Fruit fly (Drosophila melanogaster) whole organism, embryonic: ENCODE results near the gene Gpdh1.
A peak's percentile ranks its signal among the peaks of the same experiment; 100 is the strongest.

Experiments
- Bdp1 ChIP-seq: fragments of 200-800 bp; sonication (Bioruptor generic); optimal IDR thresholded peaks from 3 replicates; lab custom pipeline; 2016; ENCODE audit warnings: missing biosample characterization, missing genetic modification characterization
- Bgb ChIP-seq: fragments of 200-800 bp; sonication (Bioruptor generic); IDR thresholded peaks from 2 replicates; pipeline ENCODE4 v1.3.6; 2022; ENCODE audit warnings: missing biosample characterization, missing genetic modification characterization; ENCODE audit not compliant: partially characterized antibody
- CG10147 ChIP-seq: fragments of 200-800 bp; sonication (Bioruptor generic); optimal IDR thresholded peaks from 2 replicates; lab custom pipeline; 2019; ENCODE audit warnings: missing biosample characterization, mild to moderate bottlenecking, missing genetic modification characterization, moderate library complexity
- CG10209 ChIP-seq: fragments of 200-800 bp; sonication (Bioruptor generic); optimal IDR thresholded peaks from 3 replicates; lab custom pipeline; 2017; ENCODE audit warnings: missing biosample characterization, mild to moderate bottlenecking, missing genetic modification characterization, missing genetic modification reagents
- CG10321 ChIP-seq: fragments of 200-800 bp; sonication (Bioruptor generic); IDR thresholded peaks from 2 replicates; pipeline ENCODE4 v1.3.6; 2022; ENCODE audit warnings: missing biosample characterization, missing genetic modification characterization
- CG10959 ChIP-seq: fragments of 200-800 bp; sonication (Bioruptor generic); IDR thresholded peaks from 2 replicates; pipeline ENCODE4 v1.3.6; 2022; ENCODE audit warnings: missing biosample characterization, missing genetic modification characterization
- CG11085 ChIP-seq: fragments of 200-800 bp; sonication (Bioruptor generic); IDR thresholded peaks from 2 replicates; pipeline ENCODE4 v1.3.6; 2022; ENCODE audit warnings: missing biosample characterization, missing genetic modification characterization
- CG12236 ChIP-seq: fragments of 200-800 bp; sonication (Bioruptor generic); optimal IDR thresholded peaks from 2 replicates; lab custom pipeline; 2016; ENCODE audit warnings: missing biosample characterization, missing genetic modification characterization
- CG1233 ChIP-seq: fragments of 200-800 bp; sonication (Bioruptor generic); optimal IDR thresholded peaks from 4 replicates; lab custom pipeline; 2018; ENCODE audit warnings: missing biosample characterization, mild to moderate bottlenecking, missing genetic modification characterization
- CG14860 ChIP-seq: fragments of 200-800 bp; sonication (Bioruptor generic); IDR thresholded peaks from 3 replicates; pipeline ENCODE4 v1.3.6; 2022; ENCODE audit warnings: missing biosample characterization, missing genetic modification characterization; ENCODE audit not compliant: partially characterized antibody
- CG15073 ChIP-seq: fragments of 200-800 bp; sonication (Bioruptor generic); optimal IDR thresholded peaks from 2 replicates; lab custom pipeline; 2016; ENCODE audit warnings: missing biosample characterization, missing genetic modification characterization
- CG15269 ChIP-seq: fragments of 200-800 bp; sonication (Bioruptor generic); optimal IDR thresholded peaks from 2 replicates; lab custom pipeline; 2018; ENCODE audit warnings: missing biosample characterization, mild to moderate bottlenecking, missing genetic modification characterization, moderate library complexity
- CG17568 ChIP-seq: fragments of 200-800 bp; sonication (Bioruptor generic); optimal IDR thresholded peaks from 2 replicates; lab custom pipeline; 2018; ENCODE audit warnings: missing biosample characterization, mild to moderate bottlenecking, missing genetic modification characterization, moderate library complexity
- CG2116 ChIP-seq: fragments of 200-800 bp; sonication (Bioruptor generic); optimal IDR thresholded peaks from 3 replicates; lab custom pipeline; 2018; ENCODE audit warnings: missing biosample characterization, mild to moderate bottlenecking, missing genetic modification characterization
- CG2129 ChIP-seq: fragments of 200-800 bp; sonication (Bioruptor generic); IDR thresholded peaks from 2 replicates; pipeline ENCODE4 v1.3.6; 2022; ENCODE audit warnings: missing biosample characterization, missing genetic modification characterization; ENCODE audit not compliant: partially characterized antibody
- CG2875 ChIP-seq: fragments of 200-800 bp; sonication (Bioruptor generic); optimal IDR thresholded peaks from 2 replicates; lab custom pipeline; 2017; ENCODE audit warnings: missing biosample characterization, mild to moderate bottlenecking, missing genetic modification characterization, missing genetic modification reagents
- CG3281 ChIP-seq: fragments of 200-800 bp; sonication (Bioruptor generic); optimal IDR thresholded peaks from 3 replicates; lab custom pipeline; 2017; ENCODE audit warnings: missing biosample characterization, mild to moderate bottlenecking, missing genetic modification characterization
- CG33557 ChIP-seq: fragments of 200-800 bp; sonication (Bioruptor generic); optimal IDR thresholded peaks from 2 replicates; lab custom pipeline; 2019; ENCODE audit warnings: missing biosample characterization, mild to moderate bottlenecking, missing genetic modification characterization, moderate library complexity
- CG34224 ChIP-seq: fragments of 200-800 bp; sonication (Bioruptor generic); IDR thresholded peaks from 3 replicates; pipeline ENCODE4 v1.3.6; 2022; ENCODE audit warnings: missing biosample characterization, missing genetic modification characterization; ENCODE audit not compliant: partially characterized antibody
- CG43689 ChIP-seq: fragments of 200-800 bp; sonication (Bioruptor generic); IDR thresholded peaks from 2 replicates; pipeline ENCODE4 v1.3.6; 2022; ENCODE audit warnings: missing biosample characterization, missing genetic modification characterization
- CG6683 ChIP-seq: fragments of 200-800 bp; sonication (Bioruptor generic); optimal IDR thresholded peaks from 2 replicates; lab custom pipeline; 2017; ENCODE audit warnings: missing biosample characterization, mild to moderate bottlenecking, missing genetic modification characterization, missing genetic modification reagents
- CG9609 ChIP-seq: fragments of 200-800 bp; sonication (Bioruptor generic); optimal IDR thresholded peaks from 3 replicates; lab custom pipeline; 2016; ENCODE audit warnings: missing biosample characterization, missing genetic modification characterization
- CG9876 ChIP-seq: fragments of 200-800 bp; sonication (Bioruptor generic); optimal IDR thresholded peaks from 2 replicates; lab custom pipeline; 2016; ENCODE audit warnings: missing biosample characterization, missing genetic modification characterization
- Deaf1 ChIP-seq: fragments of 200-800 bp; optimal IDR thresholded peaks from 3 replicates; lab custom pipeline; 2019; ENCODE audit warnings: missing biosample characterization, mild to moderate bottlenecking, missing genetic modification characterization, moderate library complexity
- Elba2 ChIP-seq: fragments of 200-800 bp; sonication (Bioruptor generic); optimal IDR thresholded peaks from 3 replicates; lab custom pipeline; 2016; ENCODE audit warnings: missing biosample characterization, missing genetic modification characterization
- GATAe ChIP-seq: fragments of 200-800 bp; sonication (Bioruptor generic); conservative IDR thresholded peaks from 2 replicates; pipeline ENCODE4 v1.3.6; 2022; ENCODE audit warnings: missing biosample characterization, missing genetic modification characterization
- Hand ChIP-seq: fragments of 200-800 bp; sonication (Bioruptor generic); optimal IDR thresholded peaks from 2 replicates; lab custom pipeline; 2017; ENCODE audit warnings: mild to moderate bottlenecking, missing biosample characterization, missing genetic modification reagents, missing genetic modification characterization
- Hey ChIP-seq: fragments of 200-800 bp; sonication (Bioruptor generic); optimal IDR thresholded peaks from 3 replicates; lab custom pipeline; 2018; ENCODE audit warnings: missing biosample characterization, mild to moderate bottlenecking, missing genetic modification characterization
- Oli ChIP-seq: fragments of 200-800 bp; sonication (Bioruptor generic); optimal IDR thresholded peaks from 2 replicates; lab custom pipeline; 2018; ENCODE audit warnings: missing biosample characterization, mild to moderate bottlenecking, missing genetic modification characterization, moderate library complexity
- Sox102F ChIP-seq: fragments of 200-800 bp; sonication (Bioruptor generic); optimal IDR thresholded peaks from 2 replicates; lab custom pipeline; 2018; ENCODE audit warnings: missing biosample characterization, mild to moderate bottlenecking, missing genetic modification characterization, moderate library complexity
- Spps ChIP-seq: fragments of 200-800 bp; sonication (Bioruptor generic); optimal IDR thresholded peaks from 2 replicates; lab custom pipeline; 2018; ENCODE audit warnings: missing biosample characterization, mild to moderate bottlenecking, missing genetic modification characterization
- Sry-β ChIP-seq: fragments of 200-800 bp; sonication (Bioruptor generic); optimal IDR thresholded peaks from 2 replicates; lab custom pipeline; 2018; ENCODE audit warnings: missing biosample characterization, mild to moderate bottlenecking, missing genetic modification characterization, moderate library complexity
- ara ChIP-seq: fragments of 200-800 bp; sonication (Bioruptor generic); IDR thresholded peaks from 2 replicates; pipeline ENCODE4 v1.3.6; 2022; ENCODE audit warnings: missing biosample characterization, missing genetic modification characterization
- cad ChIP-seq: fragments of >200 bp; optimal IDR thresholded peaks from 2 replicates; lab custom pipeline; 2017; ENCODE audit warnings: missing biosample characterization, missing genetic modification characterization
- da ChIP-seq: fragments of 200-800 bp; sonication (Bioruptor generic); optimal IDR thresholded peaks from 2 replicates; lab custom pipeline; 2016; ENCODE audit warnings: missing biosample characterization, missing genetic modification characterization
- fd102C ChIP-seq: fragments of 200-800 bp; sonication (Bioruptor generic); optimal IDR thresholded peaks from 2 replicates; lab custom pipeline; 2018; ENCODE audit warnings: missing biosample characterization, mild to moderate bottlenecking, missing genetic modification characterization, moderate library complexity
- grau ChIP-seq: fragments of 200-800 bp; optimal IDR thresholded peaks from 3 replicates; lab custom pipeline; 2019; ENCODE audit warnings: missing biosample characterization, mild to moderate bottlenecking, missing genetic modification characterization, moderate library complexity
- hkb ChIP-seq, 2 experiments: fragments of 200-800 bp in 1 of 2; fragments of >200 bp in 1 of 2; sonication (Bioruptor generic) in 1 of 2; IDR thresholded peaks in 1 of 2; optimal IDR thresholded peaks in 1 of 2; 2 replicates each; pipeline versions ENCODE4 v1.3.6 to Lab custom; 2017 to 2022; ENCODE audit warnings: missing biosample characterization in 1 of 2, missing genetic modification characterization in 1 of 2
- hth ChIP-seq: fragments of >200 bp; optimal IDR thresholded peaks from 2 replicates; lab custom pipeline; 2017; ENCODE audit warnings: inconsistent platforms
- inv ChIP-seq: fragments of 200-800 bp; sonication (Bioruptor generic); IDR thresholded peaks from 2 replicates; pipeline ENCODE4 v1.3.6; 2022; ENCODE audit warnings: missing biosample characterization, missing genetic modification characterization; ENCODE audit not compliant: partially characterized antibody
- jumu ChIP-seq: fragments of 200-800 bp; sonication (Bioruptor generic); optimal IDR thresholded peaks from 3 replicates; lab custom pipeline; 2016; ENCODE audit warnings: missing biosample characterization, missing genetic modification characterization
- ken ChIP-seq: fragments of 200-800 bp; sonication (Bioruptor generic); IDR thresholded peaks from 3 replicates; pipeline ENCODE4 v1.3.6; 2022; ENCODE audit warnings: missing biosample characterization, missing genetic modification characterization
- kni ChIP-seq: fragments of 200-800 bp; sonication (Bioruptor generic); optimal IDR thresholded peaks from 3 replicates; lab custom pipeline; 2017; ENCODE audit warnings: mild to moderate bottlenecking, missing biosample characterization, missing genetic modification reagents, missing genetic modification characterization
- peb ChIP-seq: fragments of 200-800 bp; sonication (Bioruptor generic); IDR thresholded peaks from 2 replicates; pipeline ENCODE4 v1.3.6; 2022; ENCODE audit warnings: missing biosample characterization, missing genetic modification characterization
- pfk ChIP-seq: fragments of 200-800 bp; sonication (Bioruptor generic); optimal IDR thresholded peaks from 2 replicates; lab custom pipeline; 2018; ENCODE audit warnings: missing biosample characterization, mild to moderate bottlenecking, missing genetic modification characterization, moderate library complexity
- zf30C ChIP-seq: fragments of 200-800 bp; sonication (Bioruptor generic); optimal IDR thresholded peaks from 3 replicates; lab custom pipeline; 2018; ENCODE audit warnings: missing biosample characterization, mild to moderate bottlenecking, missing genetic modification characterization

Gpdh1 gene

DNA sequence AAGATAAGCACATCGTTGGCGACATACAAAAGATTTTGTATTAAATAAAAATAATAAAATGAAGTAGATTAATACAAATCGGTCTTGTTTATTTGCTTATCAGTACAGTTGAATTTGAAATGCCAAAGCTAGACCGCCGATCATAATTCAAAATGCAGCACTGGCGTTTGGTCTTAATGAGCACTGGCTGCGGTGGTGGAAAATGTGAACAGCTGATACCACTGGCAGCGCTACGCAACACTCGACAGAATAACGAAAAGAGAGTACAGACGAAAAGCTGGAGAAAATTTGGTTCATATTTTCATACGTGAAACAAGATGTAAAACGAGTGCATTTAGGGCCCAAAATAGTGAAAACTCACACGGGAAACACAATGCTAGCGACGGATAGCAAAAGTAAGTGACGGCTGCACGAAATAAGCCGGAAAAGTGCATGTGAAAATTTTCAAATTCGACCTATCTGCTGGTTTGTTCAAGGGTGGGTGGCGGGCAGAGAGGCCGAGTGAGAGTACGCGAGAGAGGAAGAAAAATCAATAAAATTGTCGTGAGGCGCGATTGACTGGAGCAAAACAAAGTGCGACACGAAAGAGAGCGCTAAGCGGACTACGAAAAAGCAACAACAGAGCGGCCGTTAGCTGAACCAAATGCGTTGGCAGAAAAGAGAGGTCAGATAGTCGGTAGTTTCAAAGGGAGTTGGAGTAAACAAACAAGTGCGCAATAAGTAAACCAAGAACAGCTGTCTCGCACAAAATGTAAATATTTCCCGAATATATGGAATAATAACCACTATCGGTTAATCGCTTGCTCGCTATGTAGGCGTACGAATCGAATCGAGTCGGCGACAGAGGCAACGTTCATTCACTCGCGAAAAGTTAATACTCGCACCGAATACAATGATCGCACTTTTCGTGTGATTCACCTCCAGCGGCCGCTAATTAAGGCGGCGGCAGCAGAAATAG, 36.3 kb upstream of the Gpdh1 start, which contains the start of gene bchs (continued):
- TF ChIP-seq CG10959 (peak; percentile 44), CG34224 (GFP tag; lab: Robert Waterston, UW) (peak; percentile 63), jumu (peak; percentile 51), CG10321 (GFP tag; lab: Robert Waterston, UW) (peak; percentile 66), Hand (GFP tag; lab: Kevin White, UChicago) (peak; percentile 89), GATAe (GFP tag; lab: Robert Waterston, UW) (no peak), Deaf1 (tag; lab: Kevin White, UChicago) (peak; percentile 65), kni (GFP tag; lab: Kevin White, UChicago) (peak; percentile 99), ara (GFP tag; lab: Robert Waterston, UW) (peak; percentile 79; the same call in 1 of the 2 replicates), cad (GFP tag; lab: Kevin White, UChicago) (no peak), zf30C (peak; percentile 41), CG15269 (tag; lab: Kevin White, UChicago) (no peak), CG14860 (GFP tag; lab: Robert Waterston, UW) (no peak), CG12236 (GFP tag; lab: Kevin White, UChicago) (peak; percentile 93), Bgb (GFP tag; lab: Robert Waterston, UW) (no peak; the same call in none of the 2 replicates), inv (no peak), Oli (tag; lab: Kevin White, UChicago) (peak; percentile 56), CG10147 (peak; percentile 77), Sry-β (peak; percentile 40), Elba2 (peak; percentile 92), CG9876 (GFP tag; lab: Kevin White, UChicago) (peak; percentile 65), hkb (optimal IDR thresholded peaks at IDR 0.05; lab: Kevin White, UChicago) (no peak), hkb (GFP tag; IDR thresholded peaks at IDR 0.05; lab: Robert Waterston, UW) (peak; percentile 96), CG9609 (GFP tag; lab: Kevin White, UChicago) (peak; percentile 33), CG17568 (GFP tag; lab: Kevin White, UChicago) (no peak), ken (GFP tag; lab: Robert Waterston, UW) (peak; percentile 75; the same call in 2 of the 3 replicates), hth (no peak), CG1233 (GFP tag; lab: Kevin White, UChicago) (peak; percentile 93), grau (peak; percentile 17), CG2875 (GFP tag; lab: Kevin White, UChicago) (peak; percentile 99), CG3281 (GFP tag; lab: Kevin White, UChicago) (peak; percentile 92), CG43689 (GFP tag; lab: Robert Waterston, UW) (peak; percentile 49; the same call in 1 of the 2 replicates), Spps (tag; lab: Kevin White, UChicago) (peak; percentile 76), Hey (tag; lab: Kevin White, UChicago) (peak; percentile 92), da (GFP tag; lab: Kevin White, UChicago) (peak; percentile 87), CG33557 (GFP tag; lab: Kevin White, UChicago) (peak; percentile 84), CG6683 (GFP tag; lab: Kevin White, UChicago) (peak; percentile 93), CG2116 (peak; percentile 100), fd102C (peak; percentile 79), pfk (GFP tag; lab: Kevin White, UChicago) (peak; percentile 78), Bdp1 (GFP tag; lab: Kevin White, UChicago) (peak; percentile 79), CG2129 (GFP tag; lab: Robert Waterston, UW) (no peak), CG15073 (no peak), peb (GFP tag; lab: Robert Waterston, UW) (0 out of 2 replicates have a peak, but pooled peaks have one; percentile 38), Sox102F (GFP tag; lab: Kevin White, UChicago) (peak; percentile 81), CG10209 (GFP tag; lab: Kevin White, UChicago) (peak; percentile 95), CG11085 (GFP tag; lab: Robert Waterston, UW) (peak; percentile 40; the same call in 1 of the 2 replicates)
